Worm (Caenorhabditis elegans) whole organism, L4/young adult: ENCODE measurements around the gene srh-87.

ENCODE experiments used
- dao-5 ChIP-seq: sonication (generic microtip); optimal IDR thresholded peaks from 2 replicates; lab custom pipeline; 2016; ENCODE audit warnings: missing genotype, missing genetic modification characterization, moderate library complexity, missing compliant biosample characterization
- him-1 ChIP-seq: sonication (generic microtip); optimal IDR thresholded peaks from 2 replicates; lab custom pipeline; 2016; ENCODE audit warnings: missing genotype, missing genetic modification reagents, missing genetic modification characterization, missing compliant biosample characterization

DNA sequence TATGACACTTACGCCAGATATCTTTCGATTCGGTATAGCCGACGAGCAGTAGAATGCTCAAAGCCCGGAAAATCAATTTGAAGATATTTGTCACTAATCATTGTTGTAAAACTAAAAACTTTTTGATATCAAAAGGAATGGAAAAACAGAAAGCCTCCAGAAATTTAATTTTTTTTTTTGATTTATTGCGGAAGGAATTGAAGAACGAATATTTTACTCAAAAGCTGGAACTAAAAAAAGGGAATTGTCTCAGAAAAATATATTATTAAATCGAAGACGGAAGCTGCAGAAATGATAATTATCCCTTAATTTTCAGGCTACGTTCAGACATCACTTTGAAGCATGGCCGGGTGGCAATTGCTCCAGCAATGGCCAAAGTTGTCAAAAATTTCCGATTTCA, 1.6 kb downstream of the srh-87 start, which contains the start of gene srw-137:
- TF ChIP-seq dao-5 (tag; lab: Kevin White, UChicago) (no peak), him-1 (tag; lab: Kevin White, UChicago) (no peak)
